Fruit fly (Drosophila melanogaster) whole organism, prepupa: Measurements from ENCODE around the gene CG3505.

Source experiments
- Sox15 ChIP-seq: fragments of 200-800 bp; sonication (Bioruptor generic); optimal IDR thresholded peaks from 3 replicates; lab custom pipeline; 2016; ENCODE audit warnings: missing biosample characterization, missing genetic modification characterization
- esn ChIP-seq: fragments of 200-800 bp; sonication (Bioruptor generic); optimal IDR thresholded peaks from 2 replicates; lab custom pipeline; 2016; ENCODE audit warnings: missing biosample characterization, mild to moderate bottlenecking, missing genetic modification characterization, moderate library complexity

dm6 chr3R:14662989-14663500 is 5.8 kb downstream of the CG3505 start, which contains the start of the genes Rad17 and BigH1:
- TF ChIP-seq Sox15 (GFP tag; lab: Kevin White, UChicago) (no peak), esn (GFP tag; lab: Kevin White, UChicago) (no peak)
